Fruit fly (Drosophila melanogaster) whole organism, pupa: ENCODE data around the gene CG8661.

ENCODE experiments used
- CG12605 ChIP-seq: fragments of 200-800 bp; sonication (Bioruptor generic); IDR thresholded peaks from 2 replicates; pipeline ENCODE4 v1.3.6; 2022; ENCODE audit warnings: missing biosample characterization, missing genetic modification characterization
- CG13204 ChIP-seq: fragments of 200-800 bp; sonication (Bioruptor generic); optimal IDR thresholded peaks from 2 replicates; lab custom pipeline; 2018; ENCODE audit warnings: missing biosample characterization, mild to moderate bottlenecking, missing genetic modification characterization, moderate library complexity
- CG15710 ChIP-seq: fragments of 200-800 bp; sonication (Bioruptor generic); optimal IDR thresholded peaks from 2 replicates; lab custom pipeline; 2018; ENCODE audit warnings: missing biosample characterization, mild to moderate bottlenecking, missing genetic modification characterization, moderate library complexity
- CG32121 ChIP-seq: fragments of 200-800 bp; sonication (Bioruptor generic); IDR thresholded peaks from 2 replicates; pipeline ENCODE4 v1.3.6; 2022; ENCODE audit warnings: missing biosample characterization, missing genetic modification characterization
- CG34367 ChIP-seq: fragments of 200-800 bp; sonication (Bioruptor generic); optimal IDR thresholded peaks from 2 replicates; lab custom pipeline; 2018; ENCODE audit warnings: missing biosample characterization, mild to moderate bottlenecking, missing genetic modification characterization
- CG4496 ChIP-seq: fragments of 200-800 bp; sonication (Bioruptor generic); IDR thresholded peaks from 3 replicates; pipeline ENCODE4 v1.3.6; 2022; ENCODE audit warnings: missing biosample characterization, missing genetic modification characterization
- CG8159 ChIP-seq: fragments of 200-800 bp; sonication (Bioruptor generic); optimal IDR thresholded peaks from 3 replicates; lab custom pipeline; 2018; ENCODE audit warnings: missing biosample characterization, mild to moderate bottlenecking, missing genetic modification characterization, moderate library complexity
- CG8301 ChIP-seq: fragments of 200-800 bp; sonication (Bioruptor generic); optimal IDR thresholded peaks from 2 replicates; lab custom pipeline; 2018; ENCODE audit warnings: missing biosample characterization, mild to moderate bottlenecking, missing genetic modification characterization
- CG9948 ChIP-seq: fragments of 200-800 bp; sonication (Bioruptor generic); optimal IDR thresholded peaks from 2 replicates; lab custom pipeline; 2018; ENCODE audit warnings: missing biosample characterization, mild to moderate bottlenecking, missing genetic modification characterization, moderate library complexity
- EcR ChIP-seq: fragments of 200-800 bp; sonication (Bioruptor generic); optimal IDR thresholded peaks from 3 replicates; lab custom pipeline; 2019; ENCODE audit warnings: missing biosample characterization, missing genetic modification characterization, mild to moderate bottlenecking, moderate library complexity, missing genetic modification reagents
- Ets98B ChIP-seq: fragments of 200-800 bp; sonication (Bioruptor generic); IDR thresholded peaks from 2 replicates; pipeline ENCODE4 v1.3.6; 2022; ENCODE audit warnings: missing biosample characterization, missing genetic modification characterization
- Pif1A ChIP-seq: fragments of 200-800 bp; sonication (Bioruptor generic); optimal IDR thresholded peaks from 3 replicates; lab custom pipeline; 2016; ENCODE audit warnings: missing biosample characterization, missing genetic modification characterization
- Pif1B ChIP-seq: fragments of 200-800 bp; sonication (Bioruptor generic); optimal IDR thresholded peaks from 3 replicates; lab custom pipeline; 2016; ENCODE audit warnings: missing biosample characterization, missing genetic modification characterization
- Snoo ChIP-seq: fragments of 200-800 bp; sonication (Bioruptor generic); optimal IDR thresholded peaks from 3 replicates; lab custom pipeline; 2017; ENCODE audit warnings: missing biosample characterization, mild to moderate bottlenecking, missing genetic modification characterization, inconsistent platforms
- fd96Ca ChIP-seq: fragments of 200-800 bp; sonication (Bioruptor generic); IDR thresholded peaks from 3 replicates; pipeline ENCODE4 v1.3.6; 2022; ENCODE audit warnings: missing biosample characterization, missing genetic modification characterization
- gl ChIP-seq: fragments of 200-800 bp; sonication (Bioruptor generic); optimal IDR thresholded peaks from 2 replicates; lab custom pipeline; 2018; ENCODE audit warnings: missing biosample characterization, mild to moderate bottlenecking, missing genetic modification characterization
- rn ChIP-seq: fragments of 200-800 bp; sonication (Bioruptor generic); IDR thresholded peaks from 2 replicates; pipeline ENCODE4 v1.3.6; 2022; ENCODE audit warnings: missing biosample characterization, missing genetic modification characterization

Gene CG8661

dm6 chrX:17236468-17236867 lies 47.8 kb downstream of the CG8661 start:
- no peak for TF ChIP-seq Snoo (tag; lab: Kevin White, UChicago)
- TF ChIP-seq CG4496 (GFP tag; lab: Robert Waterston, UW), result no peak
- TF ChIP-seq CG32121 (GFP tag; lab: Robert Waterston, UW), result no peak
- TF ChIP-seq fd96Ca (GFP tag; lab: Robert Waterston, UW), result no peak
- no peak for TF ChIP-seq CG13204 (GFP tag; lab: Kevin White, UChicago)
- TF ChIP-seq CG9948 (tag; lab: Kevin White, UChicago), result no peak
- TF ChIP-seq Ets98B, result no peak
- no peak for TF ChIP-seq gl
- no peak for TF ChIP-seq CG8301
- no peak for TF ChIP-seq CG15710 (tag; lab: Kevin White, UChicago)
- TF ChIP-seq Pif1B (GFP tag; lab: Kevin White, UChicago), result no peak
- no peak for TF ChIP-seq Pif1A (GFP tag; lab: Kevin White, UChicago)
- no peak for TF ChIP-seq rn (GFP tag; lab: Robert Waterston, UW)
- TF ChIP-seq CG12605, result no peak
- no peak for TF ChIP-seq CG34367
- TF ChIP-seq CG8159, result no peak
- no peak for TF ChIP-seq EcR (GFP tag; lab: Kevin White, UChicago)
